Worm (Caenorhabditis elegans) whole organism, L4/young adult: ENCODE results near the gene F20B6.6.

ENCODE experiments used
- W03F9.2 ChIP-seq: fragments of 150-350 bp; optimal IDR thresholded peaks from 2 replicates; lab custom pipeline; 2014; ENCODE audit warnings: missing biosample characterization, missing genetic modification characterization
- dao-5 ChIP-seq: sonication (generic microtip); optimal IDR thresholded peaks from 2 replicates; lab custom pipeline; 2016; ENCODE audit warnings: missing genotype, missing genetic modification characterization, moderate library complexity, missing compliant biosample characterization
- him-1 ChIP-seq: sonication (generic microtip); optimal IDR thresholded peaks from 2 replicates; lab custom pipeline; 2016; ENCODE audit warnings: missing genotype, missing genetic modification reagents, missing genetic modification characterization, missing compliant biosample characterization

DNA sequence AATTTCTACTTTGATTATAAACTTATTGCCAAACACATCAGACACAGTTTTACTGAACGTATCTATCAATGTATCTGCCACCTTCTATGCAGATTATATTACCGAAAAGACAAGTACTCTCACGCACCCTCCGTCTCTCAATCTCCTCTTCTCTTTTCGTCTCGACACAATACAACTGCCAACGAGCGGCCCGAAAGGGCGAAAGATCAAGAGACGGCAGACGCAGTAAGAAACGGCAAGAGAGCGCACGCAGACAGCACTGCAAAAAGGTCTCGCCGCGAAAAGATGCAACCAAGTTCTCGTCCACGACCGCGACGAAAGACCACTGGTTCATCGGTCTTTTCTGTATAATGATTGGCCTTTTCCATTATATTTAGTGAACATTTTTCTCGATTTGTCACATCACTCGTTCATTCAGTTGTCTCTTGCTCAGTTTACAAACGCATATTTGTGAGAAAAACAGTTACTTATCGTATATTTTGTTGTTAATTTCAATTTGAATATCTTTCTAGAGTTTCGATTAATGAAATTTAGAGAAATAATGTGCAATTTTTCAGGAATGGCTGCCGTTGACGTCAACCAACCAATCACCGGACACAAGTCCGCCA is 11.4 kb downstream of the F20B6.6 start, which contains the start of gene vha-12:
- TF ChIP-seq dao-5 (tag; lab: Kevin White, UChicago) (no peak), W03F9.2 (tag; lab: Kevin White, UChicago) (peak; percentile 79), him-1 (tag; lab: Kevin White, UChicago) (peak; percentile 18)
